Worm (Caenorhabditis elegans): ENCODE data around the gene ptr-18.

The ptr-18 gene

DNA sequence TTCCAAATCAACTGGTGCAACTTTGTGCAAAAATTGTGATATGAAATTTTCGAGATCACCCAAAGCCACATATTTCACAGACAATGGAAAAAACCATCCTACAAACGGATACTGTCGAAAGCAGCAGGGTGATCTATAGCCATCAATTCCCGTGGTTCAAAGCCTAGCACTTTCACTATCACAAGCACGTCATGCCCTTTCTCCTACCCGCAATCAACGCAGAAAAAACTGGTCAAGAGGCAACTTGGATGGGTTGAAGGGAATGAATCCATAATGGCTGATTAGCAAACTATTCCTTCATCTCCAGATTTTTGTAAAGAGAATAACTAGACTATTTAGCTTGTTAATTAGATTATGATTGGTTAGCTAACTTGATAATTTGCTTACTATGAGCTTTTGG lies 3.6 kb upstream of the ptr-18 start:
- TF ChIP-seq unc-62 (GFP tag; optimal IDR thresholded peaks at IDR 0.05), result no peak

ce11 chrII:12965138-12965537 lies 208 bp upstream of the ptr-18 start:
- no peak for TF ChIP-seq unc-62 (GFP tag; optimal IDR thresholded peaks at IDR 0.05)

DNA sequence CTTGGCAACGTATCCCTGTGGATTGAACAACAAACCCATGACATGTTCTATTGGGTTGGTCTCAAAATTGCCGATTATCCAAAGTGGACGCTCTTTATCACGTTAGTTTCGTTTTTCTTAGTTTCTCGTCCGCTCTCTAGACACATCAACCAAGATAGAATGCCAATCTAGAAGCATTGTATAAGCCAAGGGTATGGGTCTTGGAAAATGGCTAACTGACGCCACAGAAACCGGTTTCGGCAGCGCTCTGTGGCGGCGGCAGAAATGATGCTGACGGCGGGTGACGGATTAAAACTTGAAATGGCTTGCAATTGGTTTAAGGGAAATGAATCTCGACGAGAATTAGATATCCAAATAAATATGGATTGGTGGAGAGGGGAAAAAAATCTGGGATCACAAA lies 243 bp downstream of the ptr-18 start:
- no peak for TF ChIP-seq unc-62 (GFP tag; optimal IDR thresholded peaks at IDR 0.05)

DNA sequence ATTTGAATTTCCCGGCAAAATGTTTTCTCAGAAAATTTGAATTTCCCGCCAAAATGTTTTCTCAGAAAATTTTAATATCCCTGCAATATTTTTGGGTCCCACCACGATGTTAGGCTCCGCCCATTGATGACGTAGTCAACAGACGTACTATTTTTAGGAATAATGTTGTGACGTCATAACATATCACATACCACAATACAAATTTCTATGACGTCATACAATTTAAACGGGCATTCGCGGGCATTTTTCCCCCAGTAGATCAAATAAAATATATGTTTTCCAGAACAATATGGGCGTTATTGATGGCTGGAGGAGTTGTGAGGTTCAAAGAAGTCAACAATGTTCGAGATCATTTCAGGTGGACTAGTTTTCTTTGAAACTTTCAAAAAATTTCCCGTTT lies 928 bp downstream of the ptr-18 start:
- no peak for TF ChIP-seq unc-62 (GFP tag; optimal IDR thresholded peaks at IDR 0.05)

ce11 chrII:12968448-12968969 lies 3.2 kb downstream of the ptr-18 start:
- no peak for TF ChIP-seq unc-62 (GFP tag; optimal IDR thresholded peaks at IDR 0.05)

DNA sequence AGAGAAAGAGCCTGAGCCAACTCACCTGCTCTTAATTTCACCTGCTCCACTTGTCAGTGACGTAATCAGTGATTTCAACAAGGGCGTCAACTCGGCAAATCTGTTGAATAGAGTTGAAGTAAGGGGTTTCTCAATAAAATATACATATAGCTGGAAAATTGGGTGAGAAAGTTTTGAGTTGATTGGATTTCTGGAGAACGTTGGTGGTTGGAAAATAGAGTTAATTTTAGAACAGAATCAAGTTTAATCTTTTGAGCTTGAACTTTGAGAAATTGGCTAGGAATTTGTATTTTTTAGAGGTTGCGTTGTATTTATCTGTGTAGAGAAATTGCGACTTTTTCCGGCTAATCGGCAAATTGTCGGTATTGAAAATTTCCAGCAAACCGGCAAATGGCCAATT lies 4.3 kb downstream of the ptr-18 start, which contains the start of gene Y38F1A.4:
Gene Y38F1A.4, minus strand, starts transcription at position 101 of the 400 bp plus-strand sequence.
- no peak for TF ChIP-seq unc-62 (GFP tag; optimal IDR thresholded peaks at IDR 0.05)

DNA sequence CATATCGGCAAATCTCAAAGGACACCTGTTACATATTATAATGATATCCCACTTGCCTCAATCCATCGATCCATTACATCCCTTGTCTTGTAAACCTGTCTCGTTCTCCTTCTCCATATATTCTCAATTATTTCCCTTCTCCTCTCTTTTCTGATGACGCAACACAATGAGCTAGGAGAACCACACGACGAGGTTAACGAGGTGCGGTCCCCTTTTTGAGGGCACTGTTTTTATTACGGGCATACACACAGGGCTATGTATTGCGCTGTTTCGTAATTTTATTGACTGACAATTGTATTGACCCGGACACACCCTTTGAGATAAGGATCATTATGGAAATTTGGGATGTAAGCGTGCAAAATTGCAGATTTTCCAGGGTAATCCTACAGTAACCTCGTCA lies 13.3 kb downstream of the ptr-18 start:
- TF ChIP-seq unc-62 (GFP tag; optimal IDR thresholded peaks at IDR 0.05), result no peak

- TF ChIP-seq unc-62 (GFP tag; optimal IDR thresholded peaks at IDR 0.05), result no peak
Observed at ce11 chrII:12980212-12980611, 14.9 kb downstream of the ptr-18 start, which contains the start of gene cyd-1. TSS of gene cyd-1 (plus strand) at chrII:12980591.

- TF ChIP-seq unc-62 (GFP tag; optimal IDR thresholded peaks at IDR 0.05), result no peak
Observed at ce11 chrII:12981980-12982575, 16.7 kb downstream of the ptr-18 start.

DNA sequence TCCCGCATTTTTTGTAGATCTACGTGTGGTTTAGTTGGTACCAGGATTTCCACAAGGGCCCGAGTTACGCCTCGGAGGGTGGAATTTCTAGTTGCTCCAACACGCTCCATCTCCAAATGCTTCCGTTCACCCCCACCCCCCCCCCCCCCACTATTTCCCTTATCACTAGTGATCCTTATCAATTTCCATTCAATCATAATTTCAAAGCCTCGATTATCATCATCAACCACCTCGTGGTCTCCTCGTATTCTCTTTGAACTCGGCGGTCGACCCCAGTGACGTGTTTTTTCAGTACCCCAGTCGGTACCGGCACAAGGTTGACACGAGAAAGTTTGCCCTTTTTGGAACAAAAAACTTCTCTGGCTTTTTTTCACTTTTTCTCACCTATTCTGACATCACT lies 17.5 kb downstream of the ptr-18 start:
- no peak for TF ChIP-seq unc-62 (GFP tag; optimal IDR thresholded peaks at IDR 0.05)

ce11 chrII:12984709-12985108 lies 19.4 kb downstream of the ptr-18 start:
- TF ChIP-seq unc-62 (GFP tag; optimal IDR thresholded peaks at IDR 0.05), result no peak

- TF ChIP-seq unc-62 (GFP tag; optimal IDR thresholded peaks at IDR 0.05), result no peak
Observed at ce11 chrII:12985813-12986212, 20.5 kb downstream of the ptr-18 start.

- TF ChIP-seq unc-62 (GFP tag; optimal IDR thresholded peaks at IDR 0.05), result no peak
Observed at ce11 chrII:12987799-12988198, 22.5 kb downstream of the ptr-18 start.

DNA sequence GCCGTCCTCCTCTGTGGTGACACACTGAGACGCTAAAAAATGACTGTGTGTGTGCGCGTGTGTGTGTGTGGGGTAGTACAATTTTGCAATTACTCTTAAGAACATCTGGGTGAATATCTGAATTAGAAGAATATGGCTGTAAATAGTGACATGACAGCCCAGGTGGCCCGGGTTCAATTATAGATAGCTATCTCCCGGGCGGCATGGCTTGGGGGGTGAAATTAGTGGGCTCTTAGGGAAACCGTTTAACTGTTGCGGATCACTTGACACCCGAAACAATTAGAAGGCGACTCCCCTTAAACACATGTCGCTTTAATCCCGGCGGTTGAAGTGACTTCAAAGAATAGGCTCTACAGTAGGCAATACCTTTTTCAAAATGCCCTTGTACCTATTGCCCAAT lies 24.8 kb downstream of the ptr-18 start:
- no peak for TF ChIP-seq unc-62 (GFP tag; optimal IDR thresholded peaks at IDR 0.05)

DNA sequence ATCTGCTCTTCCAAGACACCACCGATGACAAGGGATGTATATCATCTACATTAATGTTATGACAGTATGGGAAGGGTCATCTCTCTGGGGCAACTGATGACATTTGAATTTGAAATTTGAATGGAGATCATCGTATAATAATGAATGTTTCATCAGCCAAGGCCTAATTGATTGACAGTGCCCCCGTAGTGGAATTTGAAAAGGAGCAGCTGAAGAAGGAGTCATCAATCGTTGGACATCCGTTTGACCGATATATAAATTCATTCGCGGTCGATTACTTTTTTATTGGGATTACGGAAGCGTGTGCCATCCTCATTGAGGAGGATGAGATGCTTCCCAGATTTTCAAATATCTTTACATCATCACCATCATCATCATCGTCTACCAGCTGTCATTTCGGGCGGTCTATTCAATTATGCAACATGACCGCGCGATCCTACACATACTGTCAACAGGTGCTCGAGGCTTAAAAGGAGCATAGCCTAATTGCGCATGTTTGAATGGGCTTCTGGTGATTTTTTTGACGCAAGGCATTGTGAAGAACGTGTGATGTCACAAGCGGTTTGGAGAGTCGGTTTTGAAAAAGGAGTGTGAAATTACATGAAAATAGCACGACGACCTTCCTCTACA lies 25.7 kb downstream of the ptr-18 start:
- TF ChIP-seq unc-62 (GFP tag; optimal IDR thresholded peaks at IDR 0.05), result no peak

DNA sequence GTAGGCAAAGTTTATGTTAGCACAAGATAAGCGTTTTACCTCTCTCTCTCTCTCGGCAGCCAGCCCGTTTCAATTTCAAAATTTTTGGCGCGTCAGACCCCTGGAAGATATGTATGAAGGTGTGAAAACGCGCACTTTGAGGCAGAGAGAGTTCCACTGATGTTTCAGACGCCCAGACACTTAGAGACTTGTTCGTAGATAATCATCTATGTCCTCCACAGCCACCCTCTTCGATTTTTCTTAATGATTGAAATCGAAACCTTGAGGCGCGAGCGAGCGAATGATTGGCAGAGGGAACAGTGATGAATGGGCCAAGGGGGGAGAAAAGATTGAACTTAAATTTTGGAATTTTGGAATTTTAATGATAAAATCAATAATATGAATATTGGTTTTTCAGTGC lies 26.2 kb downstream of the ptr-18 start:
- TF ChIP-seq unc-62 (GFP tag; optimal IDR thresholded peaks at IDR 0.05), result no peak

DNA sequence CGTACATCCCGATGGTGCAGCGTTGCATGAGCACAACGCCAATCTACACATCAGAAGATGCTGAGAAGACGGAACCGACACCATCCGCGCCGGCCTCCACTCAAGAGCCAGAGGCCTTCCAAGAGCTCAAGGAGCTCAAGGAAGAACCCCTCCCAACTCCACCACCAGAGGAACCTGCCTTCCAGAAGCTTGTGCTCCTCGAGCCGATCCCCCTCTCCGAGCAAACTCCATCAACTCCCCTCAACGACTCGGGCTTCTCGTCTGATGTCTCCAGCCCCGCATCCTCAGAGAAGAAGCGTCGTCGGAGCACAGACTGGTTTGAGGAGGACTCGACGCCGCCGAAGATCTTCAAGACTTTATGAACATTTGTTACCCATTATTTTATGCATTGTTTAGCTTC lies 26.8 kb downstream of the ptr-18 start:
- TF ChIP-seq unc-62 (GFP tag; optimal IDR thresholded peaks at IDR 0.05), result no peak
